Fruit fly (Drosophila melanogaster): ENCODE measurements around the gene CG33969.
A peak's percentile ranks its signal among the peaks of the same experiment; 100 is the strongest.

- TF ChIP-seq cnc (optimal IDR thresholded peaks at IDR 0.05) (no peak), CG14711 (tag; optimal IDR thresholded peaks at IDR 0.05) (peak; percentile 18), bab1 (GFP tag; optimal IDR thresholded peaks at IDR 0.05) (no peak), CG11617 (GFP tag; optimal IDR thresholded peaks at IDR 0.05) (no peak), CG7101 (tag; optimal IDR thresholded peaks at IDR 0.05) (no peak), CG33017 (tag; optimal IDR thresholded peaks at IDR 0.05) (no peak)
Measured at dm6 chr3L:20441632-20442469, 48.5 kb upstream of the CG33969 start, which contains the start of gene CG5910.
